Fruit fly (Drosophila melanogaster): ENCODE results near the gene Cpr64Ac.

Cpr64Ac gene

DNA sequence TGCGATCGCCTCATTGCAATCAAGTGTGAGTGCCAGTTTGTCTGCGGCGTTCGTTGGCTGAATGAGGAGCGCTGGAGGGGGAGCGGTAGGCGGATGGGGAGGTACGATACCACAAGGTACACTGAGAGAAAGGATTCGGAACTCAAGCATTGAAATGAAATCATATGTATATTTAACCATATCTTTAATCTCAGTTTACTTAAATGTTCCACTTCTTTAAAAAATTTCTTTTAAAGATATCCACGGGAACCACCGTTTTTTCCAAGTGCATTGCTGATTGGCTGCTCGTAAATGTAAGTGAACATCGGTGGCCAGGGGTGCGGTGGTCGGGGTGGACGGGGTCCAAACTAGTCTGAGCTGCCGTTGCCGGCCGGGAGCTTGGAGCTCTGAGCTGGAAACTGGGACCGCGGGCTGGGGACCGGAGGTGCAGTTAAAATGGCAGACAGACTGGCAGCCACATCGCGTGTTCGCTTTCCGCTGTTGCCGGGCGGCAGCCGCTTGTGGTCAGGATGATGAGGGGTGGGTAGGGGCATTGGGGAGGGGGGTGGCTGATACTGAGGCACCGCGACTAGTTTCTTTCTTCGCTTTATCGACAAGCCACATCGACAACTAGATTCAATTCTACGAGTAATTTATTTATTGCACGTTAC is 15.6 kb upstream of the Cpr64Ac start (continued):
- TF ChIP-seq ems (GFP tag; optimal IDR thresholded peaks at IDR 0.05): peak; percentile 95
- no peak for TF ChIP-seq mld (GFP tag; IDR thresholded peaks at IDR 0.05; ENCODE audit: partially characterized antibody)
- peak; percentile 98 for TF ChIP-seq HLH3B (GFP tag; IDR thresholded peaks at IDR 0.05)
- TF ChIP-seq CG34376 (GFP tag; optimal IDR thresholded peaks at IDR 0.05): peak; percentile 68
- TF ChIP-seq ase (GFP tag; IDR thresholded peaks at IDR 0.05): peak; percentile 97
- TF ChIP-seq CG3163 (GFP tag; optimal IDR thresholded peaks at IDR 0.05): peak; percentile 83
- TF ChIP-seq CG8089 (GFP tag; optimal IDR thresholded peaks at IDR 0.05): peak; percentile 96
- TF ChIP-seq bab2 (GFP tag; optimal IDR thresholded peaks at IDR 0.05): peak; percentile 94
- peak; percentile 49; the same call in 1 of the 2 replicates for TF ChIP-seq GATAe (GFP tag; conservative IDR thresholded peaks at IDR 0.05)
- peak in 1 of 2 experiments; percentile 92 for TF ChIP-seq Hr78 (GFP tag; optimal IDR thresholded peaks at IDR 0.05)
- peak; percentile 94 for TF ChIP-seq CG4328 (GFP tag; optimal IDR thresholded peaks at IDR 0.05)
- peak; percentile 84 for TF ChIP-seq fu2 (GFP tag; optimal IDR thresholded peaks at IDR 0.05)
- TF ChIP-seq Dad (GFP tag; optimal IDR thresholded peaks at IDR 0.05): peak; percentile 93
- TF ChIP-seq stwl (tag; optimal IDR thresholded peaks at IDR 0.05): peak; percentile 38
- TF ChIP-seq PHDP (tag; optimal IDR thresholded peaks at IDR 0.05): peak; percentile 95
- peak; percentile 91 for TF ChIP-seq ERR (GFP tag; optimal IDR thresholded peaks at IDR 0.05)
- peak; percentile 95 for TF ChIP-seq CG14014 (GFP tag; IDR thresholded peaks at IDR 0.05)
- TF ChIP-seq ap (GFP tag; IDR thresholded peaks at IDR 0.05): peak; percentile 97
- TF ChIP-seq Asciz (GFP tag; optimal IDR thresholded peaks at IDR 0.05): peak; percentile 95
- peak; percentile 78 for TF ChIP-seq sd (tag; optimal IDR thresholded peaks at IDR 0.05)
- TF ChIP-seq CG2199 (GFP tag; IDR thresholded peaks at IDR 0.05): peak; percentile 97
- TF ChIP-seq CG6254 (GFP tag; optimal IDR thresholded peaks at IDR 0.05): peak; percentile 96
- peak; percentile 99 for TF ChIP-seq Ets65A (GFP tag)
- peak; percentile 99 for TF ChIP-seq Med (GFP tag)
- peak; percentile 93 for TF ChIP-seq CG18599 (GFP tag; optimal IDR thresholded peaks at IDR 0.05)
- TF ChIP-seq wek (GFP tag; optimal IDR thresholded peaks at IDR 0.05): peak; percentile 88
- peak; percentile 92 for TF ChIP-seq CG7372 (GFP tag; IDR thresholded peaks at IDR 0.05)
- TF ChIP-seq CG5180 (GFP tag; optimal IDR thresholded peaks at IDR 0.05): peak; percentile 92
- peak; percentile 90 for TF ChIP-seq CG16815 (GFP tag; optimal IDR thresholded peaks at IDR 0.05)
- TF ChIP-seq CG30431 (GFP tag; optimal IDR thresholded peaks at IDR 0.05): peak; percentile 93
- TF ChIP-seq CG5245 (GFP tag; optimal IDR thresholded peaks at IDR 0.05): peak; percentile 96
- peak in 1 of 2 experiments; percentile 97 for TF ChIP-seq eve (GFP tag; optimal IDR thresholded peaks at IDR 0.05)
- peak; percentile 94 for TF ChIP-seq HHEX (GFP tag; optimal IDR thresholded peaks at IDR 0.05)
- TF ChIP-seq CG3407 (GFP tag; optimal IDR thresholded peaks at IDR 0.05): peak; percentile 96
- peak; percentile 92 for TF ChIP-seq CG12299 (tag; optimal IDR thresholded peaks at IDR 0.05)
- peak; percentile 75 for TF ChIP-seq CG4282 (GFP tag; optimal IDR thresholded peaks at IDR 0.05)
- TF ChIP-seq CG7556 (GFP tag; optimal IDR thresholded peaks at IDR 0.05): peak; percentile 96
- peak; percentile 96 for TF ChIP-seq nerfin-1 (tag; optimal IDR thresholded peaks at IDR 0.05)
- peak; percentile 96 for TF ChIP-seq Hsf (GFP tag; optimal IDR thresholded peaks at IDR 0.05)
- TF ChIP-seq pb (GFP tag; optimal IDR thresholded peaks at IDR 0.05): peak; percentile 94
- no peak for TF ChIP-seq amos (GFP tag; IDR thresholded peaks at IDR 0.05; ENCODE audit: partially characterized antibody)
- TF ChIP-seq E2f2 (GFP tag; IDR thresholded peaks at IDR 0.05): peak; percentile 79
- TF ChIP-seq nerfin-2 (GFP tag; IDR thresholded peaks at IDR 0.05; ENCODE audit: partially characterized antibody): no peak
- peak; percentile 91 for TF ChIP-seq Rfx (GFP tag; IDR thresholded peaks at IDR 0.05)
- peak; percentile 78 for TF ChIP-seq CG17802 (tag; optimal IDR thresholded peaks at IDR 0.05)
- TF ChIP-seq CG31365 (tag; optimal IDR thresholded peaks at IDR 0.05): peak; percentile 76
- TF ChIP-seq danr (GFP tag; IDR thresholded peaks at IDR 0.05): peak; percentile 96
- TF ChIP-seq kay (GFP tag; optimal IDR thresholded peaks at IDR 0.05): peak; percentile 87
- no peak for TF ChIP-seq br (optimal IDR thresholded peaks at IDR 0.05)
- no peak for TF ChIP-seq Bgb (GFP tag; IDR thresholded peaks at IDR 0.05; ENCODE audit: partially characterized antibody)

All from whole organism, embryonic.